Fruit fly (Drosophila melanogaster) whole organism, embryonic: ENCODE data around the gene CG6959.

Experiments used
- Awh ChIP-seq: fragments of 200-800 bp; sonication (Bioruptor generic); IDR thresholded peaks from 2 replicates; pipeline ENCODE4, ENCODE4 v1.3.6; 2022; ENCODE audit warnings: missing biosample characterization, missing genetic modification characterization
- Blimp-1 ChIP-seq: fragments of 200-800 bp; sonication (Bioruptor generic); optimal IDR thresholded peaks from 3 replicates; lab custom pipeline; 2018; ENCODE audit warnings: missing biosample characterization, missing genetic modification characterization, mild to moderate bottlenecking, moderate library complexity, missing genetic modification reagents
- CG10366 ChIP-seq: fragments of 200-800 bp; sonication (Bioruptor generic); IDR thresholded peaks from 2 replicates; pipeline ENCODE4 v1.3.6; 2022; ENCODE audit warnings: missing biosample characterization, missing genetic modification characterization
- CG10543 ChIP-seq: fragments of 200-800 bp; sonication (Bioruptor generic); optimal IDR thresholded peaks from 3 replicates; lab custom pipeline; 2017; ENCODE audit warnings: missing biosample characterization, mild to moderate bottlenecking, missing genetic modification characterization, moderate library complexity
- CG11093 ChIP-seq: fragments of 200-800 bp; sonication (Bioruptor generic); IDR thresholded peaks from 3 replicates; pipeline ENCODE4 v1.3.6; 2022; ENCODE audit warnings: missing biosample characterization, missing genetic modification characterization
- CG12155 ChIP-seq: fragments of 200-800 bp; sonication (Bioruptor generic); optimal IDR thresholded peaks from 3 replicates; lab custom pipeline; 2016; ENCODE audit warnings: missing biosample characterization, missing genetic modification characterization
- CG12659 ChIP-seq: fragments of 200-800 bp; sonication (Bioruptor generic); optimal IDR thresholded peaks from 3 replicates; lab custom pipeline; 2017; ENCODE audit warnings: mild to moderate bottlenecking, missing biosample characterization, missing genetic modification reagents, missing genetic modification characterization
- CG12744 ChIP-seq: fragments of 200-800 bp; sonication (Bioruptor generic); optimal IDR thresholded peaks from 2 replicates; lab custom pipeline; 2016; ENCODE audit warnings: missing biosample characterization, missing genetic modification characterization
- CG15269 ChIP-seq: fragments of 200-800 bp; sonication (Bioruptor generic); optimal IDR thresholded peaks from 2 replicates; lab custom pipeline; 2018; ENCODE audit warnings: missing biosample characterization, mild to moderate bottlenecking, missing genetic modification characterization, moderate library complexity
- CG1529 ChIP-seq: fragments of 200-800 bp; sonication (Bioruptor generic); optimal IDR thresholded peaks from 3 replicates; lab custom pipeline; 2018; ENCODE audit warnings: missing biosample characterization, missing genetic modification characterization
- CG17328 ChIP-seq: fragments of 200-800 bp; sonication (Bioruptor generic); IDR thresholded peaks from 2 replicates; pipeline ENCODE4 v1.3.6; 2022; ENCODE audit warnings: missing biosample characterization, missing genetic modification characterization
- CG18476 ChIP-seq: fragments of 200-800 bp; sonication (Bioruptor generic); optimal IDR thresholded peaks from 2 replicates; lab custom pipeline; 2016; ENCODE audit warnings: missing biosample characterization, mild to moderate bottlenecking, missing genetic modification characterization
- CG18619 ChIP-seq: fragments of 200-800 bp; sonication (Bioruptor generic); optimal IDR thresholded peaks from 3 replicates; lab custom pipeline; 2017; ENCODE audit warnings: missing biosample characterization, mild to moderate bottlenecking, missing genetic modification characterization
- CG3726 ChIP-seq: fragments of 200-800 bp; sonication (Bioruptor generic); IDR thresholded peaks from 3 replicates; pipeline ENCODE4, ENCODE4 v1.3.6; 2022; ENCODE audit warnings: missing biosample characterization, missing genetic modification characterization
- CG3995 ChIP-seq: fragments of 200-800 bp; sonication (Bioruptor generic); optimal IDR thresholded peaks from 3 replicates; lab custom pipeline; 2016; ENCODE audit warnings: missing biosample characterization, missing genetic modification characterization
- CG4360 ChIP-seq: fragments of 200-800 bp; sonication (Bioruptor generic); IDR thresholded peaks from 2 replicates; pipeline ENCODE4 v1.3.6; 2022; ENCODE audit warnings: missing biosample characterization, missing genetic modification characterization
- CG4424 ChIP-seq: fragments of 200-800 bp; sonication (Bioruptor generic); optimal IDR thresholded peaks from 3 replicates; lab custom pipeline; 2016; ENCODE audit warnings: missing biosample characterization, missing genetic modification characterization
- CG5953 ChIP-seq: fragments of 200-800 bp; sonication (Bioruptor generic); IDR thresholded peaks from 2 replicates; pipeline ENCODE4 v1.3.6; 2022; ENCODE audit warnings: missing biosample characterization, missing genetic modification characterization
- CG7786 ChIP-seq: fragments of 200-800 bp; sonication (Bioruptor generic); optimal IDR thresholded peaks from 2 replicates; lab custom pipeline; 2016; ENCODE audit warnings: missing biosample characterization, missing genetic modification characterization
- Doc2 ChIP-seq: fragments of 200-800 bp; sonication (Bioruptor generic); IDR thresholded peaks from 2 replicates; pipeline ENCODE4 v1.3.6; 2022; ENCODE audit warnings: missing biosample characterization, missing genetic modification characterization
- Eip74EF ChIP-seq, 2 experiments: fragments of 200-800 bp in 1 of 2; fragments of >200 bp in 1 of 2; sonication (Bioruptor generic) in 1 of 2; optimal IDR thresholded peaks; 2 replicates each; lab custom pipeline; 2017 to 2019; ENCODE audit warnings: missing biosample characterization in 2 of 2, missing genetic modification characterization in 2 of 2, mild to moderate bottlenecking in 1 of 2, moderate library complexity in 1 of 2
- Fer3 ChIP-seq: fragments of 200-800 bp; sonication (Bioruptor generic); optimal IDR thresholded peaks from 2 replicates; lab custom pipeline; 2018; ENCODE audit warnings: missing biosample characterization, mild to moderate bottlenecking, missing genetic modification characterization, moderate library complexity
- H15 ChIP-seq: fragments of 200-800 bp; sonication (Bioruptor generic); IDR thresholded peaks from 3 replicates; pipeline ENCODE4 v1.3.6; 2022; ENCODE audit warnings: missing biosample characterization, missing genetic modification characterization
- Kr ChIP-seq: fragments of 200-800 bp; sonication (Bioruptor generic); optimal IDR thresholded peaks from 2 replicates; lab custom pipeline; 2017; ENCODE audit warnings: missing biosample characterization, mild to moderate bottlenecking, missing genetic modification characterization
- MBD-R2 ChIP-seq: fragments of 200-800 bp; sonication (Bioruptor generic); IDR thresholded peaks from 2 replicates; pipeline ENCODE4 v1.3.6; 2022; ENCODE audit warnings: missing biosample characterization, missing genetic modification characterization
- NC2α ChIP-seq: fragments of 200-800 bp; sonication (Bioruptor generic); optimal IDR thresholded peaks from 2 replicates; lab custom pipeline; 2016; ENCODE audit warnings: missing biosample characterization, missing genetic modification characterization
- Oli ChIP-seq: fragments of 200-800 bp; sonication (Bioruptor generic); optimal IDR thresholded peaks from 2 replicates; lab custom pipeline; 2018; ENCODE audit warnings: missing biosample characterization, mild to moderate bottlenecking, missing genetic modification characterization, moderate library complexity
- Ptx1 ChIP-seq: fragments of 200-800 bp; sonication (Bioruptor generic); IDR thresholded peaks from 2 replicates; pipeline ENCODE4 v1.3.6; 2022; ENCODE audit warnings: missing biosample characterization, missing genetic modification characterization
- Ravus ChIP-seq: fragments of 200-800 bp; sonication (Bioruptor generic); IDR thresholded peaks from 2 replicates; pipeline ENCODE4 v1.3.6; 2022; ENCODE audit warnings: missing biosample characterization, missing genetic modification characterization
- Sry-β ChIP-seq: fragments of 200-800 bp; sonication (Bioruptor generic); optimal IDR thresholded peaks from 2 replicates; lab custom pipeline; 2018; ENCODE audit warnings: missing biosample characterization, mild to moderate bottlenecking, missing genetic modification characterization, moderate library complexity
- Ssrp ChIP-seq: fragments of 200-800 bp; sonication (Bioruptor generic); optimal IDR thresholded peaks from 2 replicates; lab custom pipeline; 2018; ENCODE audit warnings: missing biosample characterization, mild to moderate bottlenecking, missing genetic modification characterization, moderate library complexity
- YL-1 ChIP-seq: fragments of 200-800 bp; sonication (Bioruptor generic); optimal IDR thresholded peaks from 3 replicates; lab custom pipeline; 2017; ENCODE audit warnings: missing biosample characterization, mild to moderate bottlenecking, missing genetic modification characterization
- ap ChIP-seq: fragments of 200-800 bp; sonication (Bioruptor generic); IDR thresholded peaks from 2 replicates; pipeline ENCODE4 v1.3.6; 2022; ENCODE audit warnings: missing biosample characterization, missing genetic modification characterization
- bowl ChIP-seq: fragments of 200-800 bp; sonication (Bioruptor generic); IDR thresholded peaks from 2 replicates; pipeline ENCODE4 v1.3.6; 2022; ENCODE audit warnings: missing biosample characterization, missing genetic modification characterization
- corto ChIP-seq: fragments of 200-800 bp; sonication (Bioruptor generic); optimal IDR thresholded peaks from 2 replicates; lab custom pipeline; 2016; ENCODE audit warnings: missing biosample characterization, mild to moderate bottlenecking, missing genetic modification characterization, moderate library complexity
- crol ChIP-seq: fragments of 200-800 bp; sonication (Bioruptor generic); IDR thresholded peaks from 2 replicates; pipeline ENCODE4 v1.3.6; 2022; ENCODE audit warnings: missing biosample characterization, missing genetic modification characterization
- exex ChIP-seq: fragments of 200-800 bp; sonication (Bioruptor generic); optimal IDR thresholded peaks from 4 replicates; lab custom pipeline; 2018; ENCODE audit warnings: missing biosample characterization, mild to moderate bottlenecking, missing genetic modification characterization, moderate library complexity
- gfzf ChIP-seq: fragments of 200-800 bp; sonication (Bioruptor generic); optimal IDR thresholded peaks from 2 replicates; lab custom pipeline; 2016; ENCODE audit warnings: missing biosample characterization, mild to moderate bottlenecking, missing genetic modification characterization, moderate library complexity
- gsb-n ChIP-seq: fragments of 200-800 bp; sonication (Bioruptor generic); optimal IDR thresholded peaks from 3 replicates; lab custom pipeline; 2018; ENCODE audit warnings: missing biosample characterization, mild to moderate bottlenecking, missing genetic modification characterization
- jing ChIP-seq: fragments of 200-800 bp; sonication (Bioruptor generic); optimal IDR thresholded peaks from 2 replicates; lab custom pipeline; 2018; ENCODE audit warnings: missing biosample characterization, mild to moderate bottlenecking, missing genetic modification characterization
- nerfin-1 ChIP-seq: fragments of 200-800 bp; sonication (Bioruptor generic); optimal IDR thresholded peaks from 3 replicates; lab custom pipeline; 2019; ENCODE audit warnings: missing biosample characterization, mild to moderate bottlenecking, missing genetic modification characterization, moderate library complexity
- phol ChIP-seq: fragments of 200-800 bp; sonication (Bioruptor generic); optimal IDR thresholded peaks from 3 replicates; lab custom pipeline; 2018; ENCODE audit warnings: missing biosample characterization, mild to moderate bottlenecking, missing genetic modification characterization, moderate library complexity
- sisA ChIP-seq: fragments of 200-800 bp; sonication (Bioruptor generic); IDR thresholded peaks from 2 replicates; pipeline ENCODE4 v1.3.6; 2022; ENCODE audit warnings: missing biosample characterization, missing genetic modification characterization
- tgo ChIP-seq: fragments of 200-800 bp; sonication (Bioruptor generic); IDR thresholded peaks from 3 replicates; pipeline ENCODE4 v1.3.6; 2022; ENCODE audit warnings: missing biosample characterization, missing genetic modification characterization
- toy ChIP-seq: fragments of 200-800 bp; sonication (Bioruptor generic); IDR thresholded peaks from 2 replicates; pipeline ENCODE4 v1.3.6; 2022; ENCODE audit warnings: missing biosample characterization, missing genetic modification characterization
- unpg ChIP-seq: fragments of 200-800 bp; sonication (Bioruptor generic); optimal IDR thresholded peaks from 3 replicates; lab custom pipeline; 2018; ENCODE audit warnings: missing biosample characterization, mild to moderate bottlenecking, missing genetic modification characterization, moderate library complexity
- wor ChIP-seq: fragments of 200-800 bp; sonication (Bioruptor generic); IDR thresholded peaks from 2 replicates; pipeline ENCODE4 v1.3.6; 2022; ENCODE audit warnings: missing biosample characterization, missing genetic modification characterization
- zfh2 ChIP-seq: fragments of 200-800 bp; sonication (Bioruptor generic); optimal IDR thresholded peaks from 2 replicates; lab custom pipeline; 2016; ENCODE audit warnings: missing biosample characterization, missing genetic modification characterization

Gene CG6959

DNA sequence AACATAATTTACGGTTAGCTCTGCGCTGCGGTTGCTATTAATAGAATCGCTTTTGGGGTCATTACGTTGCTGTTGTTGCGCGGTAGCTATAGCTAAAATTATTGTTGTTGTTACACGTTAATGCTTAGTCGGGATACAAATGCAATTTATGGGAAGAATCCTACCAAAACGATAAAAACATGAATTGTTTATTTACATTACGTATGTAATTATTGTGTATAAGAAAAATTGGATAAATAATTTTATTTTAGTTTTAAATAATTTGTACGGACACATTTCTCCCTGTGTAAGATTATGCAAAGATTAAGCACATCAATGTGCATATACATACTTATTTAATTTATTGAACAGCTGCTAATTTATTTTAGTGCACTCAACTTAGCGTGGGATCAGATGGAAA, 17.3 kb downstream of the CG6959 start (continued):
- TF ChIP-seq Eip74EF (GFP tag; optimal IDR thresholded peaks at IDR 0.05; lab: Kevin White, UChicago), result peak in 1 of 2 experiments; percentile 78
- TF ChIP-seq Sry-β (GFP tag; lab: Kevin White, UChicago), result peak; percentile 7
- no peak for TF ChIP-seq CG7786
- TF ChIP-seq nerfin-1, result peak; percentile 65
- TF ChIP-seq toy, result no peak
- peak; percentile 4 for TF ChIP-seq CG12659 (GFP tag; lab: Kevin White, UChicago)
- peak; percentile 52 for TF ChIP-seq CG4424
- peak; percentile 51; the same call in 1 of the 2 replicates for TF ChIP-seq Awh
- peak; percentile 41; the same call in 2 of the 3 replicates for TF ChIP-seq tgo (GFP tag; lab: Robert Waterston, UW)
- peak; percentile 45 for TF ChIP-seq wor
- TF ChIP-seq CG11093, result 0 out of 3 replicates have a peak, but pooled peaks have one; percentile 10
- TF ChIP-seq Ptx1 (GFP tag; lab: Robert Waterston, UW), result peak; percentile 58
- peak; percentile 87 for TF ChIP-seq Blimp-1 (GFP tag; lab: Kevin White, UChicago)
- TF ChIP-seq phol (tag; lab: Kevin White, UChicago), result peak; percentile 82
- TF ChIP-seq zfh2 (GFP tag; lab: Kevin White, UChicago), result no peak
- peak; percentile 71 for TF ChIP-seq gsb-n (tag; lab: Kevin White, UChicago)
- peak; percentile 27; the same call in 1 of the 2 replicates for TF ChIP-seq ap (GFP tag; lab: Robert Waterston, UW)
- TF ChIP-seq CG10543 (GFP tag; lab: Kevin White, UChicago), result no peak

DNA sequence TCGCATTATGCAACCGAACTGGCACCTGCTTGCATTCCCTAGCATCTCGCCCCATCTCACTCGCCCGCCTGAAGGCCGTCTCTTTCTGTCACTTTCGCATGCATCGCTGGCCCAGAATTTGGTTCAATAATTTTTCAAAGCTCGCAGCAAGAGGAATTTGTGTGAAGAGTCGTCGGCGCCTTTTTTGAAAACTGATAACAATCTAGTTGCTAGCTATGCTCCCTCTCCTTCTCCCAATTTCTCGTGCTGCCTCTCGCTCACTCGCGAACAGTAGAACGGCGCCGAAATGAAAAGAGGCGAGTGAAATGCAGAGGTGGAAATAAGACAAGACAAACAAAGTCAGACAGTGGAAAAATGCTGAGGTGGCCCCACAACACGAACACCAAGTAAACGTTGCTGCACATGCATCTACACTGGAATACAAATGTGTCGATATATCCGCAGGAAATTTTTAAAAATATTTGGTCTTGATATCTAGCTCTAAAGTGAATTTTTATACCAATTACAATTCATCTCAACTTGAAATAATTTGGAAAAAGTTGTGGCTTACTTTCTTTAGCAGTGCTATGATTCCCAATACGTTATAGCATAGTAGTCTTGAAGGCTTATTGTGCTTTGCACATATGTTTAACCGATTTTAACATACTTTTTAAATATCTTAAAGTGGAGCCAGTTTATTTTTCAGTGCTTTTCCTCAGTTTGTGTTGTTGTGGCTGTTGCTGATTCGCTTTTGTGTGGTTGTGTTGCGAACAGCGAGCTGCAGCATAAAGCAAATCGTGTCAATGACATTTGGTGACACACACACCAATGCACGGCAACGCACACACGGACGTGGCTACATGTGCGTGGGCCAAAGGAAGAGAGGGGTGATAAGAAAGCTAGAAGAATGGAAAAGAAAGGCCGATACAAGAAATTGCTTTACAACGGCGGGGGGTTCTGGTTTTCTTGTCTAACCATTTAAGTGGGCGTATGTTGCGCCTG, 18.1 kb downstream of the CG6959 start:
- TF ChIP-seq CG18476 (peak; percentile 65), CG1529 (peak; percentile 93), CG15269 (tag; lab: Kevin White, UChicago) (peak; percentile 56), CG18619 (peak; percentile 48), crol (GFP tag; lab: Robert Waterston, UW) (peak; percentile 90), CG3995 (GFP tag; lab: Kevin White, UChicago) (no peak), CG10366 (GFP tag; lab: Robert Waterston, UW) (peak; percentile 43; the same call in 1 of the 2 replicates), CG12744 (peak; percentile 6), H15 (GFP tag; lab: Robert Waterston, UW) (no peak), YL-1 (GFP tag; lab: Kevin White, UChicago) (peak; percentile 28), corto (GFP tag; lab: Kevin White, UChicago) (no peak), exex (tag; lab: Kevin White, UChicago) (no peak), gfzf (no peak), Doc2 (GFP tag; lab: Robert Waterston, UW) (no peak), Kr (GFP tag; lab: Kevin White, UChicago) (no peak), sisA (GFP tag; lab: Robert Waterston, UW) (peak; percentile 84), Ravus (no peak), CG4360 (GFP tag; lab: Robert Waterston, UW) (peak; percentile 47; the same call in 1 of the 2 replicates), CG3726 (GFP tag; lab: Robert Waterston, UW) (no peak), jing (GFP tag; lab: Kevin White, UChicago) (peak; percentile 85), NC2α (GFP tag; lab: Kevin White, UChicago) (peak; percentile 65), Ssrp (tag; lab: Kevin White, UChicago) (peak; percentile 91), CG12155 (GFP tag; lab: Kevin White, UChicago) (peak; percentile 34), CG17328 (GFP tag; lab: Robert Waterston, UW) (peak; percentile 63), Fer3 (tag; lab: Kevin White, UChicago) (no peak), Oli (tag; lab: Kevin White, UChicago) (peak; percentile 91), MBD-R2 (GFP tag; lab: Robert Waterston, UW) (no peak), unpg (GFP tag; lab: Kevin White, UChicago) (peak; percentile 85), CG5953 (GFP tag; lab: Robert Waterston, UW) (peak; percentile 47; the same call in 1 of the 2 replicates), bowl (GFP tag; lab: Robert Waterston, UW) (no peak)
